Fruit fly (Drosophila melanogaster): ENCODE results near the gene CG7766.

- TF ChIP-seq Pif1B (GFP tag; optimal IDR thresholded peaks at IDR 0.05) (peak; percentile 22), EcR (GFP tag; optimal IDR thresholded peaks at IDR 0.05) (peak; percentile 62), D1 (tag; optimal IDR thresholded peaks at IDR 0.05) (no peak), CG9948 (tag; optimal IDR thresholded peaks at IDR 0.05) (peak; percentile 6), CG4496 (GFP tag; IDR thresholded peaks at IDR 0.05) (no peak), Snoo (tag; optimal IDR thresholded peaks at IDR 0.05) (no peak), fd96Ca (GFP tag; IDR thresholded peaks at IDR 0.05) (peak; percentile 31; the same call in 1 of the 3 replicates), rn (GFP tag; IDR thresholded peaks at IDR 0.05) (no peak), CG17806 (tag; optimal IDR thresholded peaks at IDR 0.05) (no peak)
Measured at dm6 chrX:9061299-9061698, 42.2 kb downstream of the CG7766 start.
